Worm (Caenorhabditis elegans) whole organism, midembryonic: ENCODE data around the gene ddr-1.

Experiments used
- ref-1 ChIP-seq: fragments of 200-800 bp; sonication (Bioruptor generic); conservative IDR thresholded peaks from 2 replicates; pipeline ENCODE4 v1.3.6; 2022; ENCODE audit warnings: missing genetic modification reagents, missing genetic modification characterization, missing compliant biosample characterization
- ztf-23 ChIP-seq: fragments of 200-800 bp; sonication (Bioruptor generic); IDR thresholded peaks from 2 replicates; pipeline ENCODE4 v1.3.6; 2022; ENCODE audit warnings: missing genetic modification reagents, missing genetic modification characterization, missing compliant biosample characterization

DNA sequence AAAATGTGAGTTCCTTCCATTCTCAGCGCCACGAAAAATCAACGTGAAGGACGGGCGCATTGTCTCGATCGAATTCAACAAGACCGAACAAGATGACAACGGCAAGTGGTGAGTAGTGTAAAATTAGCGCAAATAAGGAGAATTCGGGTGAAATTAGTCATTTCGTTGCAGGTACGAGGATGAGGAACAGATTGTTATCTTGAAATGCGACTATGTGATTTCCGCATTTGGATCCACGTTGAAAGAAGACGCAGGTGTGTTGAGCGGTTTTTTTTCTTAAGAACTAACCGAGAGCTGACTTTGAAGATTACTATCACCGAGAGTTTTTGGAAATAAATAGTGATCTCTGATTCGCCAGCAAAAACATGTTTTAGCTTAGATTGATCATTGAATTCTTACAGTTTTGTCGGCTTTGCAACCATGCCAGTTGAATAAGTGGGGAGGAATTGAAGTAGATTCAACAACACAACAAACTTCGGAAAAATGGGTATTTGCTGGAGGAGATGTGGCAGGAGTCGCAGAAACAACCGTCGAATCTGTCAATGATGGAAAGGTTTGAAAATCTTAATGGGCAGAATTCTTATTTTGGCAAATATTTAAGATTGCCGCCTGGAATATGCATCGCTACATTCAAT lies 9.2 kb downstream of the ddr-1 start:
- TF ChIP-seq ref-1 (GFP tag; lab: Robert Waterston, UW) (no peak), ztf-23 (no peak)
